Worm (Caenorhabditis elegans) whole organism, L4/young adult: ENCODE results near the gene sru-16.
"Not testable (repeated sequence)": the region's sequence is repeated elsewhere in the genome, so short reads cannot be mapped to it uniquely, and the experiment has no call there.

Source experiments
- W03F9.2 ChIP-seq: fragments of 150-350 bp; optimal IDR thresholded peaks from 2 replicates; lab custom pipeline; 2014; ENCODE audit warnings: missing biosample characterization, missing genetic modification characterization
- dao-5 ChIP-seq: sonication (generic microtip); optimal IDR thresholded peaks from 2 replicates; lab custom pipeline; 2016; ENCODE audit warnings: missing genotype, missing genetic modification characterization, moderate library complexity, missing compliant biosample characterization
- him-1 ChIP-seq: sonication (generic microtip); optimal IDR thresholded peaks from 2 replicates; lab custom pipeline; 2016; ENCODE audit warnings: missing genotype, missing genetic modification reagents, missing genetic modification characterization, missing compliant biosample characterization

The sru-16 gene

DNA sequence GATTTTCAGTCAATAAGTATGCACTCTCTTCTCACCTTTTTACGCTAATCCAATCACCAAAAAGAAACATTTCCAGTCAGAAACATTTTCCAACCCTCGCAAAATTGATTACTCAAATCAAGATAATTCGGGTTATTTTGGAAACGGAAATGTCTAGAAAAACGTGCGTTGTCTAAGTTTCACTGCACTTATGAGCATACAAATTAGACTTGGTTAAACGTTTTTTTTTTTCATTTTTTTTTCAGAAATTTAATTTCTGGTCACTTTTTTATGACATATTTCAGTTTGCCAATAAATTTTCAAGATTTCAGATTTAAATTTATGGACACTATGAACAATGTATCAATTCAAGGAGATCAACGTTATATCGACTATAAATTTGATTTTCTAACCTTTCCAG lies 3.9 kb downstream of the sru-16 start, which contains the start of gene sru-12:
sru-12 (plus strand) TSS at position 301 of the 400 bp plus-strand sequence.
- no peak for TF ChIP-seq W03F9.2 (tag; lab: Kevin White, UChicago)
- no peak for TF ChIP-seq dao-5 (tag; lab: Kevin White, UChicago)
- no peak for TF ChIP-seq him-1

DNA sequence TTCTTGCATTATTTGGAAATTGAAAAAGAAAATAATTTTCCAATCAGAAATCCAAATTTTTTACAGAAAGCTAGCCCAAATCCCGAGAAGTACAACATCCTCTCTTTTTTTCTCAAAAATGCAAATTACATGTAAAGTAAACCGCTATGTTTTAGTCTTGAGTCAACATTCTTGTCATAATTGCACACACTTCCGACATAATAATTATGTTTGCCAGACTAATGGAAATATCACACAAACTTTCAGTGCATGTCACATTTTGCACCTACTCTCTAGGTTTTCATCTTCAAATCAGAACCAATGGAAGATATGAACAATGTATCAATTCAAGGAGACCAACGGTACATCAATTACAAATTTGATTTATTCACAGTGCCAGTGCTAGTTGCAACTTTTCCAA lies 5.6 kb downstream of the sru-16 start, which contains the start of gene sru-11:
sru-11 (plus strand) TSS at position 301 of the 400 bp plus-strand sequence.
- TF ChIP-seq W03F9.2 (tag; lab: Kevin White, UChicago): no peak
- TF ChIP-seq dao-5 (tag; lab: Kevin White, UChicago): no peak
- TF ChIP-seq him-1: no peak

DNA sequence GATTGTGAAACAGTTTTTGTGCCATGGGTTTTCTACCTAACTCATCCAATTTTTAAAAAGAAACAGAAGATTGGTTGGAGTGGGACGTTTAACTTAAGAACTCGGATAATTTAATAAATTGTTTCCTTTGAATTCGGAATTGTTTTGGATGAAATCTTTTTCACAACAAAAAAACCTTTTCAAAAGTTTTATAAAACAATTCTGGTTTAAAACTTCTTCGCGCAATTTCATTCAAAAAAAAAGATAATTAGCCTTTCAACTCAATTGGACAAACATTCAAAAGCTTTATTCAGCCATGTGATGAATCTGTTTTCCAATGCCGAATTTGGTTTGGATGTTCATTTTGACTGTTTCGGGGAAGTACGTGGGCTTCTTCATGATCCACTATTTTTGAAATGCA lies 8.1 kb downstream of the sru-16 start, which contains the start of gene Y45F10B.12:
Y45F10B.12 (plus strand) TSS at position 301 of the 400 bp plus-strand sequence.
- TF ChIP-seq him-1 (no peak), W03F9.2 (tag; lab: Kevin White, UChicago) (no peak), dao-5 (tag; lab: Kevin White, UChicago) (no peak)

DNA sequence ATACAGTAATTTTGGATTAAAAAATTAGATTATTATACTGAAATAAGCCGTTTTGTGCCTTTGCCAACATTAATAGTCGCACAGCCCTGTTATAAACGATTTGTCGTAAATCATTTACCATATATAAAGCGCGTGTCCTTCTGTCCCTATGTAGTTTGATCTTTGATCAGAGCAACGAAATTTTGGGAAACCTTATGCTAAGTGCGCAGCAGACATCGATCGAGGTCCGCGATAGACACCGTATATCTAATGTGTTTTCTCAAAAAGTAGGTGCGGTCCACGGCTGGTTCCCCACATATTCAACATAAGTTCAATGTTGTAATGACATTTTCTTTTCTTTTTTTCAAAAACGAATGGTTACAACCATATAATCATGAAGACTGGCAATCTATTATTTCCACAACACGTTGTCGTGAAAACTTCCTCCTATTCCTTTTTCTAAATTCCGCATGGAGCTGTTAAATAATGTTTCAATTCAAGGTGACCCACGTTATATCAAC lies 9.5 kb downstream of the sru-16 start, which contains the start of gene sru-9:
sru-9 (plus strand) TSS at position 450 of the 500 bp plus-strand sequence.
- not testable (repeated sequence) for TF ChIP-seq dao-5 (tag; lab: Kevin White, UChicago); W03F9.2 (tag; lab: Kevin White, UChicago); him-1

DNA sequence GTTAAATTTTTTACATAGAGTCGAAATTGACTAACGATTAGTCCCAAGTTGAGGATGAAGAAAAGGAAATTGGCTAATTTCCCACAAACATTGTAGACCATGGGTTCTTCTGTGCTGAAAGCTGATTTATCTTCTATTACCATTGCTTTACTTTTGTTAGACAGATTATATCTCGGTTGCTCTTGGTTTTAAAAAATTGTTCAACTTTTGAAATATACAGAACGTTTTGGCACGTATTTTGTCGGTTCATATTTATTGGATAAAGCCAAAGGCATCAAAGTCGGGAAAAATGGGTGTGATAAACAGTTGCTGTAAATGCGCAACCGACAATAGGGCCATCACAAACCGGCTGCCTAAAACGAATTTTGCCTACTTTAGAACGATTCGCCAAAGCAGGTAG lies 12.6 kb downstream of the sru-16 start, which contains the start of gene tsp-5:
tsp-5 (minus strand) TSS at position 101 of the 400 bp plus-strand sequence.
- TF ChIP-seq dao-5 (tag; lab: Kevin White, UChicago) (no peak), him-1 (no peak), W03F9.2 (tag; lab: Kevin White, UChicago) (no peak)

DNA sequence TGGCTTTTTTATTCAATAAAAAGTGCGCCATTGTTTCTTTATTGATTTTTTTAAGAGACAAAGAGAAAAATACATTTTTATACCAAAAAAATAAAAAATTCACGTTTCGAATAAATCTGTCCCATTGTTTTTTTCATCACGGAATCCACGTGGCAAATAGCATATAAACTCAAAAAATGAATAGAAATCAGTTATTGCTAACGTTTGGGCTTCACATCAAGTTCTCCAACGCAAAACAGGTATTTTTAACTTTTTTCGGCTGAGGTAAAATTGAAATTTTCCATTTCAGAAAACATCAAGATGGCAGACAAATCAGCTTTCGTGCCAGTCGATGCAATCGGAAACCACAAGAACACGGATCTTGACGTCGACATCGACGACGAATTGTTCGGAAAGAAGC lies 14.3 kb downstream of the sru-16 start, which contains the start of gene Y45F10B.3:
Y45F10B.3 (plus strand) TSS at position 301 of the 400 bp plus-strand sequence.
- TF ChIP-seq him-1: no peak
- TF ChIP-seq dao-5 (tag; lab: Kevin White, UChicago): no peak
- TF ChIP-seq W03F9.2 (tag; lab: Kevin White, UChicago): no peak

DNA sequence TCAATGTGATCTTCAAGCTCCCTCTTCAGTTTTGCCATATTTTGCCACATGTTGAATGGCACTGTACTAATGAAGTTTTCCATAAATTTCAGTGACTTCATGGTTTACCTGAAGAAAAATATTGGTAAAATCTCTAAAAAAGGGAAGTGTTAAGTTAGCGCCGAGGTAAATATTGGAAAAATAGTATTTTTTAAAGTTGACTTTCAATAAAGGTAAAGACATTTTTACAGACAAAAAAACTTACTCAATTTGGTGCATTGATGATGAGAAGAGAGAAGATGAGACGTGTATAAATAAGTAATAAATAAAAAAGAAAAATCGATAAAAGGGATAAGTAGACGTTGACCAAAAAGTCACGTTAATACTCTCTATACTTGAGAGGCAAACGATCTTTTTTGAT lies 18.8 kb downstream of the sru-16 start, which contains the start of gene Y45F10B.9:
Y45F10B.9 (minus strand) TSS at position 101 of the 400 bp plus-strand sequence.
- TF ChIP-seq W03F9.2 (tag; lab: Kevin White, UChicago); him-1; dao-5 (tag; lab: Kevin White, UChicago): not testable (repeated sequence)

DNA sequence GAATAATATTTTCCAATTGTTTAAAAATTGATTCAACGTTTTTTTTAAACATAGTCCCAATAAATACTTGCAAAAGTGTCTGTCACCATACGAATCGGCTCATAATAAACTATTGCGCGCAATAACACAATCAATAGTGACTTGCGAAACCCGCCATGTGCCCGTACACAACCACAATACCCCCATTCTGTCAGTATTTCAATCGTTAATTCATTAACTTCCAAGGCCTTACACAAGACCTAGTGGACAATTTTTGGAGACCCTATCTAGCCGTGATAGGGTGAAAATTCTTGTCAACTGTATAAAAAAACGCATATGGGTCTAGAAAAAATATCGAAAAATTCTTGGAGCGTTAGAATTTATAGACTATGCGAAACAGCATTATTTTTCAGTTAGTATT lies 21.6 kb downstream of the sru-16 start:
- no peak for TF ChIP-seq W03F9.2 (tag; lab: Kevin White, UChicago)
- no peak for TF ChIP-seq him-1
- no peak for TF ChIP-seq dao-5 (tag; lab: Kevin White, UChicago)

DNA sequence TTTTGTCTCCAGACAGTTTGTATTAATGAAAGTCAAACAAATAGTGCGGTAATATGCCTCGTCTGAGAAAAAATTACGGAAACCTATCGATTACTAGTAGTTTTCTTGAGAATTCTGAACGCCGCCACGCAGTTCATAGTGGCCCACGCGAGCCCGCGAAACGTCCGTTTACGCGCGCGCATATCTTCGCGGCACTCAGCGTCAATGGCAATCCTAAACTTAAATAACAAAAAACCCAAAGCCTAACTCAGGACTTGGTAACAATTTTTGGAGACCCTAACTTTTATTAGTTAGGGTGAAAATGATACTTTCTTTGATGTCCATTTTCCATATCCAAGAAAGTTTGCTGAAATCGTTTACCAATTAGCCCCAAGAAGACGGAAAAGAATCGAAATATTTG lies 22.4 kb downstream of the sru-16 start:
- no peak for TF ChIP-seq him-1
- TF ChIP-seq W03F9.2 (tag; lab: Kevin White, UChicago): no peak
- no peak for TF ChIP-seq dao-5 (tag; lab: Kevin White, UChicago)

DNA sequence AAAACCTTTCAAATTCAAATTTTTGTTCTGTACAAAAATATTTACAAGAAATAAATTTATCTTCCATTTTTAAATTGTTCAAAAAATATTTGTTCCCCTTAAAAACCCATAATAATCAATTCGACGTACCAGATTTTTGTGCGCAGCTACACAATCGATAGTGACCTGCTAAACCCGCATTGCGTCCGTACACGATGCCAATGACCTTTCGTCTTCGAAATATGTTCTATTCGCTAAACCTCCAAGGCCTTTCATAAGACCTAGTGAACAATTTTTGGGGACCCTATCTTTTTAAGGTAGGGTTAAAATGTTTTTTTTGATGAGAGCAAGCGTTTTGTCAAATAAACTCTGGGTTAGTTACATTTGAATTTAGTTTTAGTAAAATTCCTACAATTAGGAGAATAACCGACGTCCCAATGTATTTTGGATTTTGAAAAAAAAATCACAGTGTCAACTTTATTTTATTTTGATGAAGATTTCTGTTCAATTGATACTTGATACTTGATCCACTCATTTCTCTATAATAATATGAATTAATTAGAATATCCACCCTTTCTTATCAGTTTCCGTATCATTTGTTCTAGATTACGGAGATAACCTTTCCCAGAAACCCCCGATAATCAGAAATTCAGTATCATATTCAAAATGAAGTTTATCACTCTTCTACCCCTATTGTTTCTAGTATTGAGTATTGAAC lies 23.1 kb downstream of the sru-16 start, which contains the start of gene Y45F10B.59:
Y45F10B.59 (plus strand) TSS at position 647 of the 697 bp plus-strand sequence.
- TF ChIP-seq dao-5 (tag; lab: Kevin White, UChicago) (no peak), W03F9.2 (tag; lab: Kevin White, UChicago) (no peak), him-1 (no peak)

DNA sequence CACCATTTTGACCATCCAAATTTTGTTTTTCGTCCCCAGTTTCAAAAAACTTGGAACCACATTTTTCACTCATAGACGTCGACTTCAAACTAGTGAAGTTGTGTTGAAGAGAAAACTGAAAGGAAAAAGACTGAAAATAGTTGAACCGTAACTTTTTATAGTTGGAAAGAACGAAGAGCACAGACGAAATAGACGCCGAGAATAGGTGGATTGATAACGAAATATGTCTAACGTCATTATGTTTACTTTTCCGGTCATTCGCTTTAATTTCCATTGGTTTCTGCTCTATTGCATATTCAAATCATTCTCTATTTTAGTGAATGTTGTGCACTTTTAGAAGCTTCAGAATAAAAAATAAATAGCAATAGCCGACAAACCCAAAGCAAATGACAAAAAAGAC lies 30.7 kb downstream of the sru-16 start, which contains the start of gene C08F11.13:
C08F11.13 (minus strand) TSS at position 138 of the 400 bp plus-strand sequence.
- TF ChIP-seq W03F9.2 (tag; lab: Kevin White, UChicago) (no peak), him-1 (no peak), dao-5 (tag; lab: Kevin White, UChicago) (no peak)

DNA sequence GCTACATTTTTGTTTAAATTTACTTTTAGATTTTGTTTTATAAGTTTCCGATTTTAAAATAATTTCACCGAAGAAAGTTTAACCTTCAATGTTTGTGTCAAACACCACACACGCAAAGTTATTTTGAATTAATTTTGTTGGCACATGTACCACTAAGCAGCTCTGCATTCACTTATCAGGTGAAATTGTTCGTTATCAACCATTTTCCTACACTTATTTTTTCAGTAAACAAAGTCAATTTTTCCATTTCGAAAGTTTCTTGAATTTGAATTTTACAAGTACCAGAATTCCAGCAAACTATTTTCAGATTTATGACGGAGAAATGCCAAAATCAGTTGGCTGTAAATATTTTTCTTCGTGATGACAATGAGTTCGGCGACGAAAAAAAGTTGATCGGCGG lies 40.1 kb downstream of the sru-16 start, which contains the start of gene C08F11.3:
C08F11.3 (plus strand) TSS at position 301 of the 400 bp plus-strand sequence.
- no peak for TF ChIP-seq W03F9.2 (tag; lab: Kevin White, UChicago)
- TF ChIP-seq dao-5 (tag; lab: Kevin White, UChicago): no peak
- no peak for TF ChIP-seq him-1

DNA sequence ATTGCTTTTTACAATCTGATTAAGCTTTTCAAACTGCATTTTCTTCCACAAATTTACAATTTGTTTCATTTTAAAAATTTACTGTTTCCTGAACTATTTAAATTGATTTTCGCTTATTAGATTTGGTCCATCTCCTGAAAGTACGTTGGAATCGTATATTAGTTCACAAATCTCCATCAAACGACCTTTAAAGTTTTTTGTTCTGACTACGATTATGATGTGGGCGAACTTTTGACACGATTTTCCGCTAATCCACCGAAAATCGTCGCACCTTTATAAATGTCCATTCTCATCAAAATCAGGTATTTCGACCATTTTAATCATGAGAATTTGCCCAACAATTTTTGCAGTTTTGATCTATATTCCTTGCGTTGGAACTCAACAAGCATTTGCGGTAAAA lies 44.5 kb downstream of the sru-16 start, which contains the start of gene C08F11.1:
C08F11.1 (plus strand) TSS at position 301 of the 400 bp plus-strand sequence.
- TF ChIP-seq W03F9.2 (tag; lab: Kevin White, UChicago) (no peak), dao-5 (tag; lab: Kevin White, UChicago) (no peak), him-1 (no peak)

DNA sequence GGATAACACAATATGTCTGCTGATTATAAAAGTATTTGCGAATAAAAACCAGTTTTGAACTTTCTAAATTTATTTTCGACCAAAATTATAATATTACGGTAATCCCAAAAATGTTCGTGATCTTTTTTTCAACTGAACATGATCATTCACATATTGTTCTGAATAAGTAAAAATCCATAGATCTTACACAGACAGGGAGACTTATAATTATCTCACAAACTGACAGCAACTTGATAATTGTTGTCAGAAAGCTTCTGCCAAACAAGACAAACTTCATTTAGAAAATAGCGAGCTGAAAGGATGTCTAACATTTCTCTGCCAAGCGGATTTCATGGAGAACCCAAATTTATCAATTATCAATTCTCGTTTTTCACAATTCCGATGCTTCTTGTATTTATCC lies 47.4 kb downstream of the sru-16 start, which contains the start of gene sru-21:
sru-21 (plus strand) TSS at position 301 of the 400 bp plus-strand sequence.
- TF ChIP-seq W03F9.2 (tag; lab: Kevin White, UChicago) (no peak), him-1 (no peak), dao-5 (tag; lab: Kevin White, UChicago) (no peak)
